Fruit fly (Drosophila melanogaster): ENCODE results near the gene PolD1.

Gene PolD1

DNA sequence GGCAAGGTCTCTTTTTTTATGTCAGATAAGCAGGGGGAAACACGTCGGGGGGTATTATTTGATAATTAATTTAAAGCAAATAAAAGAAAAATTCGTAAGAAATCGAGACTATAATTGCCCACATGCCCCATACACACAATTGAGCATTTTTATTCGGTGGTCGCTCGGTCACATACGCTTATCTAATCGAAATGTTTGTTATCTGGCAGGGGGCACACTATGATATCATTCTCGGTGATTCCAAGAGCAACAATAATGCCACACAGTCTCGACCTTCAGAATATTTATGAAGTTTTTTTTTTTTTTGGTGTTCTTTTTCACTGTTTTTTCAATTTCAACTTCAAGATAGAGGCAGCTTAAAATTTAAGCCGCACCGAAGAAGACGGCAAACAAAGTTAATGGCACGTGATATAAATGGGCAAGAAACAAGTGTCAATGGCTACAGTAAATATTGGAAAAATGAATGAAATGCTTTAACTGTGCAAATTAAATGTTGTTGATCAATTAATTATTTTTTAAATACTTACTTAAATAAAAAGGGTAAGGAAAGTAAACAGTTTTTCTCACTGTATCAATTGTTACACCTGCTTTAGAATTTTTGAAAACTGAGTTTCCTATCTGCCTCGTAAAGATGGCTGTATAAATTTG, 11.9 kb upstream of the PolD1 start (continued):
- TF ChIP-seq org-1 (GFP tag; optimal IDR thresholded peaks at IDR 0.05) (no peak), H15 (GFP tag; IDR thresholded peaks at IDR 0.05) (no peak), gro (GFP tag; optimal IDR thresholded peaks at IDR 0.05) (no peak), insv (GFP tag; optimal IDR thresholded peaks at IDR 0.05) (no peak), CG8290 (GFP tag; optimal IDR thresholded peaks at IDR 0.05) (no peak), CG8290 (tag; optimal IDR thresholded peaks at IDR 0.05) (peak in 1 of 2 experiments; percentile 41), sob (GFP tag; IDR thresholded peaks at IDR 0.05) (peak; percentile 67), E2f1 (GFP tag; IDR thresholded peaks at IDR 0.05) (peak; percentile 55), wdn (GFP tag; IDR thresholded peaks at IDR 0.05) (no peak), sr (GFP tag; IDR thresholded peaks at IDR 0.05) (no peak), CG34422 (GFP tag; IDR thresholded peaks at IDR 0.05) (no peak), rib (GFP tag; IDR thresholded peaks at IDR 0.05) (no peak; the same call in 1 of the 2 replicates), zen2 (GFP tag; IDR thresholded peaks at IDR 0.05; ENCODE audit: partially characterized antibody) (no peak), odd (GFP tag; optimal IDR thresholded peaks at IDR 0.05) (no peak), Mes4 (GFP tag; optimal IDR thresholded peaks at IDR 0.05) (no peak), Abd-B (GFP tag; optimal IDR thresholded peaks at IDR 0.05) (no peak), otp (GFP tag; IDR thresholded peaks at IDR 0.05) (no peak), BEAF-32 (GFP tag; optimal IDR thresholded peaks at IDR 0.05) (no peak), crc (GFP tag; optimal IDR thresholded peaks at IDR 0.05) (no peak), tap (tag; optimal IDR thresholded peaks at IDR 0.05) (no peak), CG15696 (tag; optimal IDR thresholded peaks at IDR 0.05) (no peak), crol (GFP tag; IDR thresholded peaks at IDR 0.05) (peak; percentile 50), ab (GFP tag; optimal IDR thresholded peaks at IDR 0.05) (no peak), sens-2 (GFP tag; IDR thresholded peaks at IDR 0.05) (no peak), oc (tag; optimal IDR thresholded peaks at IDR 0.05) (no peak), CG4820 (GFP tag; optimal IDR thresholded peaks at IDR 0.05) (no peak), Rfx (GFP tag; IDR thresholded peaks at IDR 0.05) (peak; percentile 70; the same call in 1 of the 2 replicates), Antp (GFP tag; optimal IDR thresholded peaks at IDR 0.05) (no peak), dati (GFP tag; IDR thresholded peaks at IDR 0.05) (no peak), lola (GFP tag; optimal IDR thresholded peaks at IDR 0.05) (no peak), CG7372 (GFP tag; IDR thresholded peaks at IDR 0.05) (no peak), NfI (GFP tag; optimal IDR thresholded peaks at IDR 0.05) (no peak), Sry-δ (GFP tag; optimal IDR thresholded peaks at IDR 0.05) (no peak), Meics (GFP tag; optimal IDR thresholded peaks at IDR 0.05) (peak; percentile 46), sug (tag; optimal IDR thresholded peaks at IDR 0.05) (peak; percentile 97), dpn (GFP tag; optimal IDR thresholded peaks at IDR 0.05) (peak in 1 of 2 experiments; percentile 52), Fer3 (tag; optimal IDR thresholded peaks at IDR 0.05) (peak; percentile 53), CG2199 (GFP tag; IDR thresholded peaks at IDR 0.05) (0 out of 3 replicates have a peak, but pooled peaks have one; percentile 24), sc (optimal IDR thresholded peaks at IDR 0.05) (no peak), sc (GFP tag; optimal IDR thresholded peaks at IDR 0.05) (no peak), Oaz (GFP tag; IDR thresholded peaks at IDR 0.05) (no peak), Gug (GFP tag; IDR thresholded peaks at IDR 0.05) (0 out of 4 replicates have a peak, but pooled peaks have one; percentile 2), yki (optimal IDR thresholded peaks at IDR 0.05) (no peak), CG32772 (GFP tag; IDR thresholded peaks at IDR 0.05) (peak; percentile 45), amos (GFP tag; IDR thresholded peaks at IDR 0.05; ENCODE audit: partially characterized antibody) (no peak), HLH54F (GFP tag; optimal IDR thresholded peaks at IDR 0.05) (peak; percentile 24), CG31224 (GFP tag; IDR thresholded peaks at IDR 0.05) (peak; percentile 49; the same call in 1 of the 2 replicates), CG15601 (tag; optimal IDR thresholded peaks at IDR 0.05) (peak; percentile 23), Lim3 (GFP tag; IDR thresholded peaks at IDR 0.05) (no peak), D19A (tag; optimal IDR thresholded peaks at IDR 0.05) (peak; percentile 27), twi (tag; optimal IDR thresholded peaks at IDR 0.05) (peak; percentile 7), CG13424 (tag; optimal IDR thresholded peaks at IDR 0.05) (peak; percentile 24)
